Fruit fly (Drosophila melanogaster) whole organism, prepupa: ENCODE results near the gene Dip-B.

Experiments used
- CG10631 ChIP-seq: fragments of 200-800 bp; sonication (Bioruptor generic); optimal IDR thresholded peaks from 2 replicates; lab custom pipeline; 2016; ENCODE audit warnings: missing biosample characterization, missing genetic modification characterization
- CG10669 ChIP-seq: fragments of 200-800 bp; sonication (Bioruptor generic); optimal IDR thresholded peaks from 3 replicates; lab custom pipeline; 2018; ENCODE audit warnings: missing biosample characterization, mild to moderate bottlenecking, missing genetic modification characterization, moderate library complexity
- CG11294 ChIP-seq: fragments of 200-800 bp; sonication (Bioruptor generic); IDR thresholded peaks from 2 replicates; pipeline ENCODE4 v1.3.6; 2022; ENCODE audit warnings: missing biosample characterization, missing genetic modification characterization
- CG11762 ChIP-seq: fragments of 200-800 bp; sonication (Bioruptor generic); optimal IDR thresholded peaks from 3 replicates; lab custom pipeline; 2016; ENCODE audit warnings: missing biosample characterization, missing genetic modification characterization; ENCODE audit not compliant: insufficient read depth
- CG15336 ChIP-seq: fragments of 200-800 bp; sonication (Bioruptor generic); IDR thresholded peaks from 2 replicates; pipeline ENCODE4 v1.3.6; 2022; ENCODE audit warnings: missing biosample characterization, missing genetic modification characterization
- CG16779 ChIP-seq: fragments of 200-800 bp; sonication (Bioruptor generic); optimal IDR thresholded peaks from 3 replicates; lab custom pipeline; 2017; ENCODE audit warnings: missing biosample characterization, mild to moderate bottlenecking, missing genetic modification characterization
- CG3032 ChIP-seq: fragments of 200-800 bp; optimal IDR thresholded peaks from 2 replicates; lab custom pipeline; 2019; ENCODE audit warnings: missing biosample characterization, mild to moderate bottlenecking, missing genetic modification characterization, moderate library complexity
- CG31627 ChIP-seq: fragments of 200-800 bp; sonication (Bioruptor generic); optimal IDR thresholded peaks from 3 replicates; lab custom pipeline; 2016; ENCODE audit warnings: missing biosample characterization, missing genetic modification characterization
- CG32006 ChIP-seq: fragments of 200-800 bp; sonication (Bioruptor generic); optimal IDR thresholded peaks from 3 replicates; lab custom pipeline; 2017; ENCODE audit warnings: missing biosample characterization, mild to moderate bottlenecking, missing genetic modification characterization
- CG34406 ChIP-seq: fragments of 200-800 bp; sonication (Bioruptor generic); optimal IDR thresholded peaks from 3 replicates; lab custom pipeline; 2016; ENCODE audit warnings: missing biosample characterization, missing genetic modification characterization
- CG6163 ChIP-seq: fragments of 200-800 bp; sonication (Bioruptor generic); IDR thresholded peaks from 3 replicates; pipeline ENCODE4 v1.3.6; 2022; ENCODE audit warnings: missing biosample characterization, missing genetic modification characterization
- CG6276 ChIP-seq: fragments of 200-800 bp; sonication (Bioruptor generic); optimal IDR thresholded peaks from 2 replicates; lab custom pipeline; 2017; ENCODE audit warnings: missing biosample characterization, mild to moderate bottlenecking, missing genetic modification characterization
- CG6792 ChIP-seq: fragments of 200-800 bp; sonication (Bioruptor generic); optimal IDR thresholded peaks from 3 replicates; lab custom pipeline; 2016; ENCODE audit warnings: missing biosample characterization, missing genetic modification characterization
- CG6808 ChIP-seq: fragments of 200-800 bp; sonication (Bioruptor generic); optimal IDR thresholded peaks from 3 replicates; lab custom pipeline; 2017; ENCODE audit warnings: missing biosample characterization, missing genetic modification characterization, mild to moderate bottlenecking, moderate library complexity, missing genetic modification reagents
- CG6854 ChIP-seq: fragments of 200-800 bp; sonication (Bioruptor generic); optimal IDR thresholded peaks from 2 replicates; lab custom pipeline; 2017; ENCODE audit warnings: missing biosample characterization, mild to moderate bottlenecking, missing genetic modification characterization
- CG7368 ChIP-seq: fragments of 200-800 bp; sonication (Bioruptor generic); optimal IDR thresholded peaks from 3 replicates; lab custom pipeline; 2016; ENCODE audit warnings: missing biosample characterization, missing genetic modification characterization
- CG8119 ChIP-seq: fragments of 200-800 bp; sonication (Bioruptor generic); IDR thresholded peaks from 3 replicates; pipeline ENCODE4 v1.3.6; 2022; ENCODE audit warnings: missing biosample characterization, missing genetic modification characterization
- CG8319 ChIP-seq: fragments of 200-800 bp; sonication (Bioruptor generic); optimal IDR thresholded peaks from 3 replicates; lab custom pipeline; 2016; ENCODE audit warnings: missing biosample characterization, missing genetic modification characterization
- Eip75B ChIP-seq: fragments of 200-800 bp; sonication (Bioruptor generic); optimal IDR thresholded peaks from 3 replicates; lab custom pipeline; 2016; ENCODE audit warnings: missing biosample characterization, missing genetic modification characterization
- Eip78C ChIP-seq: fragments of 200-800 bp; sonication (Bioruptor generic); peaks from one replicate; lab custom pipeline; 2016; ENCODE audit warnings: missing biosample characterization, missing genetic modification characterization
- Ets21C ChIP-seq: fragments of 200-800 bp; sonication (Bioruptor generic); optimal IDR thresholded peaks from 3 replicates; lab custom pipeline; 2016; ENCODE audit warnings: missing biosample characterization, missing genetic modification characterization
- Ets96B ChIP-seq: fragments of 200-800 bp; optimal IDR thresholded peaks from 2 replicates; lab custom pipeline; 2019; ENCODE audit warnings: missing biosample characterization, mild to moderate bottlenecking, missing genetic modification characterization, moderate library complexity
- Hr38 ChIP-seq: sonication (Bioruptor generic); optimal IDR thresholded peaks from 2 replicates; lab custom pipeline; 2016; ENCODE audit warnings: missing biosample characterization, missing genetic modification characterization
- Hr39 ChIP-seq: fragments of 200-800 bp; sonication (Bioruptor generic); optimal IDR thresholded peaks from 2 replicates; lab custom pipeline; 2016; ENCODE audit warnings: missing biosample characterization, missing genetic modification characterization
- Hr4 ChIP-seq: fragments of 200-800 bp; sonication (Bioruptor generic); optimal IDR thresholded peaks from 3 replicates; lab custom pipeline; 2016; ENCODE audit warnings: missing biosample characterization, missing genetic modification characterization
- Lpt ChIP-seq: fragments of 200-800 bp; sonication (Bioruptor generic); optimal IDR thresholded peaks from 3 replicates; lab custom pipeline; 2016; ENCODE audit warnings: missing biosample characterization, missing genetic modification characterization
- Met ChIP-seq: fragments of 200-800 bp; sonication (Bioruptor generic); optimal IDR thresholded peaks from 3 replicates; lab custom pipeline; 2016; ENCODE audit warnings: missing biosample characterization, missing genetic modification characterization
- Smox ChIP-seq: fragments of 200-800 bp; sonication (Bioruptor generic); optimal IDR thresholded peaks from 3 replicates; lab custom pipeline; 2016; ENCODE audit warnings: missing biosample characterization, missing genetic modification characterization
- Sox14 ChIP-seq: fragments of 200-800 bp; sonication (Bioruptor generic); optimal IDR thresholded peaks from 3 replicates; lab custom pipeline; 2016; ENCODE audit warnings: missing biosample characterization, missing genetic modification characterization
- Sox15 ChIP-seq: fragments of 200-800 bp; sonication (Bioruptor generic); optimal IDR thresholded peaks from 3 replicates; lab custom pipeline; 2016; ENCODE audit warnings: missing biosample characterization, missing genetic modification characterization
- achi ChIP-seq: fragments of 200-800 bp; sonication (Bioruptor generic); optimal IDR thresholded peaks from 3 replicates; lab custom pipeline; 2016; ENCODE audit warnings: missing biosample characterization, missing genetic modification characterization
- dac ChIP-seq: fragments of 200-800 bp; sonication (Bioruptor generic); optimal IDR thresholded peaks from 2 replicates; lab custom pipeline; 2017; ENCODE audit warnings: missing biosample characterization, mild to moderate bottlenecking, missing genetic modification characterization
- esn ChIP-seq: fragments of 200-800 bp; sonication (Bioruptor generic); optimal IDR thresholded peaks from 2 replicates; lab custom pipeline; 2016; ENCODE audit warnings: missing biosample characterization, mild to moderate bottlenecking, missing genetic modification characterization, moderate library complexity
- fd59A ChIP-seq: fragments of 200-800 bp; sonication (Bioruptor generic); optimal IDR thresholded peaks from 2 replicates; lab custom pipeline; 2017; ENCODE audit warnings: missing biosample characterization, mild to moderate bottlenecking, missing genetic modification characterization, missing genetic modification reagents
- fd85E ChIP-seq: fragments of 200-800 bp; sonication (Bioruptor generic); optimal IDR thresholded peaks from 3 replicates; lab custom pipeline; 2016; ENCODE audit warnings: missing biosample characterization, missing genetic modification characterization
- fkh ChIP-seq: fragments of 200-800 bp; sonication (Bioruptor generic); optimal IDR thresholded peaks from 3 replicates; lab custom pipeline; 2017; ENCODE audit warnings: missing biosample characterization, mild to moderate bottlenecking, missing genetic modification characterization, moderate library complexity
- net ChIP-seq: fragments of 200-800 bp; sonication (Bioruptor generic); optimal IDR thresholded peaks from 3 replicates; lab custom pipeline; 2016; ENCODE audit warnings: missing biosample characterization, missing genetic modification characterization
- pdm3 ChIP-seq: fragments of 200-800 bp; sonication (Bioruptor generic); optimal IDR thresholded peaks from 3 replicates; lab custom pipeline; 2016; ENCODE audit warnings: missing biosample characterization, missing genetic modification characterization
- salr ChIP-seq, 2 experiments: fragments of 200-800 bp; sonication (Bioruptor generic); optimal IDR thresholded peaks; 3 replicates each; lab custom pipeline; 2016 to 2018; ENCODE audit warnings: missing biosample characterization in 2 of 2, missing genetic modification characterization in 2 of 2, mild to moderate bottlenecking in 1 of 2
- spab ChIP-seq: fragments of 200-800 bp; sonication (Bioruptor generic); optimal IDR thresholded peaks from 2 replicates; lab custom pipeline; 2017; ENCODE audit warnings: missing biosample characterization, mild to moderate bottlenecking, missing genetic modification characterization, missing genetic modification reagents
- ss ChIP-seq, 2 experiments: fragments of 200-800 bp; sonication (Bioruptor generic); optimal IDR thresholded peaks; 2 replicates in 1 of 2; 3 replicates in 1 of 2; lab custom pipeline; 2017 to 2018; ENCODE audit warnings: mild to moderate bottlenecking in 2 of 2, missing biosample characterization in 2 of 2, missing genetic modification characterization in 2 of 2, moderate library complexity in 1 of 2
- svp ChIP-seq: fragments of 200-800 bp; sonication (Bioruptor generic); peaks from one replicate; lab custom pipeline; 2016; ENCODE audit warnings: missing biosample characterization, missing genetic modification characterization
- topi ChIP-seq: fragments of 200-800 bp; sonication (Bioruptor generic); optimal IDR thresholded peaks from 3 replicates; lab custom pipeline; 2016; ENCODE audit warnings: missing biosample characterization, missing genetic modification characterization
- vri ChIP-seq: fragments of 200-800 bp; sonication (Bioruptor generic); optimal IDR thresholded peaks from 3 replicates; lab custom pipeline; 2016; ENCODE audit warnings: missing biosample characterization, mild to moderate bottlenecking, missing genetic modification characterization

Gene Dip-B

dm6 chr3R:13817480-13818305 is 35.6 kb downstream of the Dip-B start (continued):
- peak; percentile 28 for TF ChIP-seq Met (GFP tag; lab: Kevin White, UChicago)
- TF ChIP-seq Hr38 (GFP tag; lab: Kevin White, UChicago), result no peak
- no peak for TF ChIP-seq topi (GFP tag; lab: Kevin White, UChicago)
- no peak for TF ChIP-seq Sox15
- TF ChIP-seq Sox14 (GFP tag; lab: Kevin White, UChicago), result no peak
- no peak for TF ChIP-seq CG6792 (GFP tag; lab: Kevin White, UChicago)
- peak; percentile 2 for TF ChIP-seq pdm3 (GFP tag; lab: Kevin White, UChicago)
- peak; percentile 68 for TF ChIP-seq CG15336 (GFP tag; lab: Robert Waterston, UW)
- TF ChIP-seq CG3032 (tag; lab: Kevin White, UChicago), result no peak
- no peak for TF ChIP-seq CG34406 (GFP tag; lab: Kevin White, UChicago)
- TF ChIP-seq CG31627 (GFP tag; lab: Kevin White, UChicago), result no peak
- no peak for TF ChIP-seq spab (GFP tag; lab: Kevin White, UChicago)
- TF ChIP-seq salr (GFP tag; optimal IDR thresholded peaks at IDR 0.05; lab: Kevin White, UChicago), result peak in 1 of 2 experiments; percentile 41
- TF ChIP-seq dac (GFP tag; lab: Kevin White, UChicago), result peak; percentile 76
- peak; percentile 2 for TF ChIP-seq achi (GFP tag; lab: Kevin White, UChicago)
- TF ChIP-seq CG32006 (GFP tag; lab: Kevin White, UChicago), result peak; percentile 91
- TF ChIP-seq fd85E (GFP tag; lab: Kevin White, UChicago), result no peak
- TF ChIP-seq ss (GFP tag; optimal IDR thresholded peaks at IDR 0.05; lab: Kevin White, UChicago), result no peak
- peak; percentile 7; the same call in 1 of the 3 replicates for TF ChIP-seq CG6163 (GFP tag; lab: Robert Waterston, UW)
- peak; percentile 81 for TF ChIP-seq Hr4 (GFP tag; lab: Kevin White, UChicago)
- TF ChIP-seq Eip75B (GFP tag; lab: Kevin White, UChicago), result no peak
- TF ChIP-seq fkh, result peak; percentile 65
- TF ChIP-seq Smox (GFP tag; lab: Kevin White, UChicago), result no peak
- TF ChIP-seq Ets96B (tag; lab: Kevin White, UChicago), result no peak
- TF ChIP-seq CG8319 (GFP tag; lab: Kevin White, UChicago), result no peak
- TF ChIP-seq net, result no peak
- no peak for TF ChIP-seq vri
- TF ChIP-seq, all 60 proteins: peak for 21

DNA sequence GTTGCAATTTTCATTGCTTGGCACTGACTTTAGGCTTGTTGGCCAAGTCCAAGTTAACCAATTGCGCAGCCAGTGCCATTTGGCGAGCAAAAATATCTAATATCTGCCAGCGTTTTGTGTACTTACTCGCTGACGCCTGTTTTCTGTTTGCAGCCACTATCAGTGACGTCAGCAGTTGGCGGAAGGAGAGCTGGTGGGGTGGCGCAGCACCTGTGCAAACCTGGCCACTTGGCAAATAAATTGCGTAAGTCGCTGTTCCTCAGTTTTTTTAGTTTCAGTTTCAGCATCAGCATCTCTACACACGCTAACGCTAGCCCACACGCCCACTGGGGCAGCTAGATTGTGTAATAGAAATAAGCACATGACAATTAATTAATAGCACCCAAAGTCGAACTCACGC is 36.9 kb downstream of the Dip-B start:
- TF ChIP-seq CG7368 (GFP tag; lab: Kevin White, UChicago), result no peak
- TF ChIP-seq CG8119 (GFP tag; lab: Robert Waterston, UW), result 0 out of 3 replicates have a peak, but pooled peaks have one; percentile 12
- TF ChIP-seq CG10631 (GFP tag; lab: Kevin White, UChicago), result no peak
- TF ChIP-seq fkh, result peak; percentile 78
- TF ChIP-seq, all 60 proteins: peak for 2

DNA sequence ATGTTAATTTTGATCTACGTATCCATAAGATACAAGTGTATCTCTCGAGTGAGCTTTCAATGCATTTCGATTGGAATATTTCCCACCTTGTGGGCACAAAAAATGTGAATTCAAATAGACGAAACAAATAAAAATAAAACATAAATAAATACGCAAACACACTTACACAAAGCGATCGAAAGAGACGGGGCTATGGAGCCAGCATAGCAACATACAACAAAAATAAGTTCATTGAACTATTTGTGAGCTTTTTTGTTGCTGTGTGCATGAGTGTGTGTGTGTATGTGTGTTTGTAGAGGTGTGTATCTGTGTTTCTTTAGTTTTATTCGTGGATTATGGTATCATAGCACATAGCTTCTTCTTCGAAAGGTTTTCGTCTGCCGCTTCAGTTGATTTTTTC is 38.4 kb downstream of the Dip-B start:
- TF ChIP-seq CG6808 (GFP tag; lab: Kevin White, UChicago), result no peak
- TF ChIP-seq fkh, result peak; percentile 83
- TF ChIP-seq, all 60 proteins: peak for 1

DNA sequence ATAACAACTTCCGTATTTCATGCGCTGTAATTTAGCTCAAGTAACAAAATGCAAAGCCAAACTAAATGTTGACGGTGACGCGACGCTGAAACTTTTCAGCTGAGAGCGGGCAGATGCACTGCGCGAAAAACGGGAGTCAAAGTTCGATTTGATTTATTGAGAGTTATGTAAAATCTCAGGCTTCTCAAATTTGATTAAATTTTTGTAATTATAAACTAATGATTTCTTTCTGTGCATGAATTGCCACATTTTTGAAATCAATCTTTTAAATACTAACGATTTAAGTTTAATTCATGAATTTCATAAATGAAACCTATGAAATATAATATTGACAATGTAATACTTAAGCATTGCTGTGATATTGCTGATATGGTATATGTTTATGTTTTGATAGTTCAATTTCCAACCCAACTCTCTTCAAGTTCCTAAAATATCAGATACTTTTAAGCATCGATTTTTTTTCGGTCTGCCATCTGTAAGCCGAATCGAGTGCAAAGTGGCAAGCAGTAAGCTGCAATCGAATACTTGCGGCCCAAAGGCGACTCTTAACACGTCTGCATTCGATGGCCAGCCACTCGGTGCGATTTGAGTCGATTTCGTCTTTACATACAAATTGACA is 40.6 kb downstream of the Dip-B start:
- TF ChIP-seq Hr39 (peak; percentile 33), esn (GFP tag; lab: Kevin White, UChicago) (peak; percentile 42), Eip78C (GFP tag; lab: Kevin White, UChicago) (peak; percentile 85), CG8319 (GFP tag; lab: Kevin White, UChicago) (no peak), fd59A (GFP tag; lab: Kevin White, UChicago) (no peak), fd85E (GFP tag; lab: Kevin White, UChicago) (no peak), CG10631 (GFP tag; lab: Kevin White, UChicago) (no peak), CG3032 (tag; lab: Kevin White, UChicago) (no peak), CG6854 (GFP tag; lab: Kevin White, UChicago) (no peak), Lpt (GFP tag; lab: Kevin White, UChicago) (no peak), CG16779 (no peak), Ets96B (tag; lab: Kevin White, UChicago) (no peak), CG11294 (GFP tag; lab: Robert Waterston, UW) (no peak), CG6276 (GFP tag; lab: Kevin White, UChicago) (no peak), CG11762 (GFP tag; lab: Kevin White, UChicago) (no peak), CG10669 (GFP tag; lab: Kevin White, UChicago) (no peak), CG6163 (GFP tag; lab: Robert Waterston, UW) (0 out of 3 replicates have a peak, but pooled peaks have one; percentile 17), Ets21C (no peak), svp (GFP tag; lab: Kevin White, UChicago) (peak; percentile 79)
